Worm (Caenorhabditis elegans): ENCODE data around the gene F45E1.5.

Gene F45E1.5

DNA sequence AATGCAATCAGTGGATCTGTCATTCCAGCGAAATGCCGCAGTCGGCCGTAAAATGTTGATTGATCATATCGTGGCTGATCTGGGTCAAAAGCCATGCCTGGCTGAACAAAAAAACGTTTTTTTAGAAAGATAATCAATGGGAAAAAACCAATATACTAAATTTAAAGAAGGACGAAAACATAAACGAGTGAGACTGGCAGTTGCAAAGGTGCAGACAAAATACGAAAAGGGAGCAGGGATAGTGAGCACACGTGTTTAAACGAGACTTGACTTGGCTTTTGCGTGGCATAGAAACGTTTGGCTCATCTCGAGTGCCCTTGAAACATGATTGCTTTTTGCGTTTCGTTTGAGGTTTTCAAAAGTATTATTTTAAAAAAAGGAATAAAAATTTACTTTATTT is 18.3 kb upstream of the F45E1.5 start, which contains the start of gene sfxn-2:
sfxn-2 (minus strand) TSS at position 101 of the 400 bp plus-strand sequence.
- TF ChIP-seq mcd-1 (GFP tag; IDR thresholded peaks at IDR 0.05) (no peak), mxl-1 (tag; optimal IDR thresholded peaks at IDR 0.05) (no peak), ztf-18 (tag; optimal IDR thresholded peaks at IDR 0.05) (no peak), ztf-3 (GFP tag; optimal IDR thresholded peaks at IDR 0.05) (no peak), egrh-3 (GFP tag; IDR thresholded peaks at IDR 0.05) (no peak)

- TF ChIP-seq athp-1 (tag; optimal IDR thresholded peaks at IDR 0.05) (no peak), egl-18 (GFP tag; IDR thresholded peaks at IDR 0.05) (no peak), xnd-1 (tag; optimal IDR thresholded peaks at IDR 0.05) (no peak), hlh-12 (tag; optimal IDR thresholded peaks at IDR 0.05) (no peak), K11D2.4 (GFP tag; IDR thresholded peaks at IDR 0.05) (no peak), ZK185.1 (tag; optimal IDR thresholded peaks at IDR 0.05; ENCODE audit: poor library complexity, severe bottlenecking) (no peak), lin-26 (GFP tag; IDR thresholded peaks at IDR 0.05) (no peak), repo-1 (tag; optimal IDR thresholded peaks at IDR 0.05) (no peak), dox-1 (GFP tag; IDR thresholded peaks at IDR 0.05) (no peak), madf-3 (GFP tag; IDR thresholded peaks at IDR 0.05) (no peak), ceh-79 (tag; optimal IDR thresholded peaks at IDR 0.05) (no peak), ama-1 (optimal IDR thresholded peaks at IDR 0.05) (no peak), ama-1 (GFP tag; optimal IDR thresholded peaks at IDR 0.05) (no peak), hlh-26 (GFP tag; conservative IDR thresholded peaks at IDR 0.05) (no peak), F10E7.11 (tag; optimal IDR thresholded peaks at IDR 0.05) (no peak), hrde-1 (tag; optimal IDR thresholded peaks at IDR 0.05; ENCODE audit: borderline replicate concordance) (no peak), lsl-1 (GFP tag; optimal IDR thresholded peaks at IDR 0.05) (no peak), D2030.7 (GFP tag; IDR thresholded peaks at IDR 0.05) (no peak), T26A5.8 (tag; optimal IDR thresholded peaks at IDR 0.05) (no peak)
These were observed 14.9 kb upstream of the F45E1.5 start, which contains the start of gene sem-5 for ce11 chrX:7961623-7962022. sem-5 (minus strand) TSS chrX:7961723.

DNA sequence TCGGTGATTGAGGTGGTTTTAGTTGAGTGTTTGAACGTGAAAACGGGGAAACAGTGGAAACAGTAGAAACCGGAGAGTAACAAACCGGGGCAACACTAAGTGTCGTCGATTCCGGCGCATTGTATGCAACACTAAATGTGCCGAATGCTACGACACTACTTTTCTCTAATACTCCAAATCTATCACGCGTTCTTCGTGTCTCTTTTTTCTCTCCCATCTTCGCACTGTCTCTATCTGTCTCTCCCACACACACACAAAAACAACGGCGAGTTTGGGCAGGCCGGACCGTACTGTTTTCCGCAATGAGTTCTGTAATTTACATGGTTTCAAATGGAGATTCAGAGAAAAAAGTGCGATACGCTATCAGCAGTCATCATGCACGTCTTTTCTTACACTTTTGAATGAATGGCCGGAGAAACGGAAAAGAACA is 14.4 kb upstream of the F45E1.5 start:
- TF ChIP-seq Y79H2A.3 (GFP tag; conservative IDR thresholded peaks at IDR 0.05), result no peak
- TF ChIP-seq zfh-2 (GFP tag; conservative IDR thresholded peaks at IDR 0.05), result peak; percentile 64; the same call in 1 of the 2 replicates
- TF ChIP-seq K12H6.12 (tag; optimal IDR thresholded peaks at IDR 0.05), result no peak
- TF ChIP-seq attf-5 (GFP tag; optimal IDR thresholded peaks at IDR 0.05), result peak; percentile 71
- TF ChIP-seq pbrm-1 (GFP tag; IDR thresholded peaks at IDR 0.05), result no peak
- peak; percentile 100 for TF ChIP-seq nhr-80 (tag; optimal IDR thresholded peaks at IDR 0.05)
- TF ChIP-seq ztf-26 (tag; optimal IDR thresholded peaks at IDR 0.05), result peak; percentile 32
- no peak for TF ChIP-seq F23B12.7 (tag; optimal IDR thresholded peaks at IDR 0.05; ENCODE audit: insufficient read depth)
- TF ChIP-seq egrh-3 (GFP tag; IDR thresholded peaks at IDR 0.05), result peak; percentile 33; the same call in 1 of the 2 replicates
- 0 out of 2 replicates have a peak, but pooled peaks have one; percentile 46 for TF ChIP-seq Y56A3A.18 (GFP tag; IDR thresholded peaks at IDR 0.05)
- no peak for TF ChIP-seq Y53F4B.3 (GFP tag; IDR thresholded peaks at IDR 0.05)
- peak; percentile 75 for TF ChIP-seq atf-7 (tag; optimal IDR thresholded peaks at IDR 0.05)
- TF ChIP-seq F57C9.4 (tag; optimal IDR thresholded peaks at IDR 0.05), result no peak
- no peak for TF ChIP-seq aptf-2 (GFP tag; conservative IDR thresholded peaks at IDR 0.05)
- TF ChIP-seq let-526 (GFP tag; IDR thresholded peaks at IDR 0.05), result no peak
- TF ChIP-seq sptf-2 (GFP tag; optimal IDR thresholded peaks at IDR 0.05), result no peak
- no peak for TF ChIP-seq him-1 (tag; optimal IDR thresholded peaks at IDR 0.05)
- TF ChIP-seq lsl-1 (GFP tag; optimal IDR thresholded peaks at IDR 0.05), result no peak
- peak; percentile 19 for TF ChIP-seq madf-10 (tag; optimal IDR thresholded peaks at IDR 0.05)
- TF ChIP-seq ztf-22 (GFP tag; optimal IDR thresholded peaks at IDR 0.05), result peak; percentile 86
- TF ChIP-seq efl-1 (GFP tag; optimal IDR thresholded peaks at IDR 0.05), result no peak
- no peak for TF ChIP-seq nfya-1 (tag; optimal IDR thresholded peaks at IDR 0.05; ENCODE audit: borderline replicate concordance, insufficient read depth)
- no peak for TF ChIP-seq B0019.2 (GFP tag; conservative IDR thresholded peaks at IDR 0.05)
- no peak for TF ChIP-seq ceh-79 (tag; optimal IDR thresholded peaks at IDR 0.05)
- TF ChIP-seq nhr-27 (tag; optimal IDR thresholded peaks at IDR 0.05), result no peak
- TF ChIP-seq F55B11.4 (tag; optimal IDR thresholded peaks at IDR 0.05; ENCODE audit: borderline replicate concordance, insufficient read depth), result no peak
- TF ChIP-seq ZK185.1 (tag; optimal IDR thresholded peaks at IDR 0.05; ENCODE audit: poor library complexity, severe bottlenecking), result no peak
